Worm (Caenorhabditis elegans): Measurements from ENCODE around the gene srh-190.
A peak's percentile ranks its signal among the peaks of the same experiment; 100 is the strongest.

srh-190 gene

DNA sequence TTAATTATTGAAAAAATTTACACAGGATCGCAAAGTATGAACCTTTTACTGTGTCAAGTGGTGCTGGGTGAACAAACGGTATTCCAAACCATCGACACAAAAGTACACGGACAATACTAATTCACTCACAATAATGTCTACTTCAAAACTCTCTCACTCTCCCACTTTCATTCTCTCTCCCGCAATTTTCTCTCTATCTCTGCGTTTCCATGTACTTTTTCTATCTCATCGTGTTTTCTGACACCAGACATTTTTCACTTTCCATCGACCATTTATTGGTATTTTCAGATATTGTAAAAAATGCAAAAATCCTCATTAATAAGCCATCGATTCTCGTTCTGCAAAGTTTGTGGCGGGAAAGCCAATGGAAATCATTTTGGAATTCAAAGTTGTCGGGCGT is 2.9 kb downstream of the srh-190 start, which contains the start of gene nhr-156:
Gene nhr-156 (plus strand): TSS at position 266 of the 400 bp plus-strand sequence.
- peak; percentile 2 for TF ChIP-seq gmeb-1 (tag; optimal IDR thresholded peaks at IDR 0.05)
- TF ChIP-seq unc-55 (GFP tag; optimal IDR thresholded peaks at IDR 0.05) = no peak
- TF ChIP-seq nhr-25 (tag; optimal IDR thresholded peaks at IDR 0.05) = no peak
- TF ChIP-seq ceh-16 (tag; optimal IDR thresholded peaks at IDR 0.05) = no peak
- TF ChIP-seq nhr-129 (tag; optimal IDR thresholded peaks at IDR 0.05) = peak; percentile 6
- no peak for TF ChIP-seq peb-1 (tag; optimal IDR thresholded peaks at IDR 0.05)
- no peak for TF ChIP-seq nhr-21 (tag; optimal IDR thresholded peaks at IDR 0.05)
- TF ChIP-seq unc-62 (GFP tag; optimal IDR thresholded peaks at IDR 0.05) = no peak
- peak; percentile 9 for TF ChIP-seq blmp-1 (tag; optimal IDR thresholded peaks at IDR 0.05; ENCODE audit: insufficient read depth)

DNA sequence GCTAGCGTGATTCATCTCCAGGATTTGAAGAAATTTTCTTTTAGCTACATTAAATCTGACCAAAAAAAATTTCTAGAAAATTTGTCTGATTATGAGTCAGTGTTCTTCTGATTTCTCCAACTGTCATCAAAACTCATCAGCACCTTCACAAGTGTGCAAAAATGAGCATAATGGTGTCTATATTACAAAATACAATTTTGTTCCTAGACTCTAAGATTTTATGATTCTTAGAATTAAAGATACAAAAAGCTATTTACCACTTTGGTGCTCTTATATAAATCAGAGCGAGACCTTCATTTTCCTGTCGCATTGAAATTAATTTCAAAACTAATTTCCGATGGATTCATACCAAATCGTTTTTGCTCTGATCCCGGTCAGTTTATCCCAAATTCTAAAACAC is 9.6 kb downstream of the srh-190 start, which contains the start of gene srx-68:
Gene srx-68 (plus strand): TSS at position 301 of the 400 bp plus-strand sequence.
- TF ChIP-seq unc-55 (GFP tag; optimal IDR thresholded peaks at IDR 0.05) (no peak), sma-9 (GFP tag; optimal IDR thresholded peaks at IDR 0.05) (no peak), sma-9 (tag; optimal IDR thresholded peaks at IDR 0.05) (no peak), nhr-12 (tag; optimal IDR thresholded peaks at IDR 0.05) (no peak)

DNA sequence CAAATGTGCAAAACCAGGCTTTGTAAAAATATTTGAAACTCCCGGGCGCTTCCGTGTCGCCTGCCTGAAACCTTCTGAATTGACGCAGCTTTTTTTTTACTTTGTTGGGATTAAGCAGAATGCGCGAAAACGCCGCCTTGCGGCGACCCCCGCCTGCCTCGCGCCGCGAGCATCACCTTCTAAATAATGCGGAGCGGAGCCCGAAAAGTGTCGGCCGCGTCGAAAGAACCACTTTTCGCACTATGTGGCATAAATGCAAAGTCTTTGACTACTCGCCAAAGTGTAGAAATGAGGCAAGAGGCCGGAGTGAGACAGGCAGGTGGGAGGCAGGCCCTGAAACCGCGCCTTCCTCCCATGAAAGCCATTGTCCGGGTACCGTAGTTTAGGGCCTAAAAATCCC is 10.2 kb downstream of the srh-190 start:
- TF ChIP-seq ztf-4 (tag; optimal IDR thresholded peaks at IDR 0.05) (no peak), lsy-2 (tag; optimal IDR thresholded peaks at IDR 0.05) (no peak)

DNA sequence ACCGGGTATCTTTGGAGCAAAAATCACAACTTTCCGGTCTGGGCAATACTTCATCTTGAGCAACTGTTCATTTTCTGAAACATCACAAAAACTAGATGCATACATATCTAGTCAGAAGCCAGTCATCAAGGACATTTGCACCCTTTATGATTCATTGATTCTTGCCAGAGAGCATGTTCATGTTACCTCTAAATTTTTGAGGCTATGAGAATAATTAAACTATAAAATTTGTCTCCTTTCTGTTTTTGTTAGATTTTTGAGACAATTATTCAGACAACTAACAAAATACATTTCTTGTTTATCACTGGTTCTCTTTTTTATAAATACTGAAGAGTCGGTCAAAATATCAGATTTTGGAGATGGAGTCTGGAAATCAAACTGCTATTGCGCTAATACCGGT is 13.6 kb downstream of the srh-190 start, which contains the start of gene srx-67:
Gene srx-67 (plus strand): TSS at position 301 of the 400 bp plus-strand sequence.
- TF ChIP-seq R02D3.7 (tag; optimal IDR thresholded peaks at IDR 0.05) (no peak), mdl-1 (tag; optimal IDR thresholded peaks at IDR 0.05) (no peak), nhr-12 (tag; optimal IDR thresholded peaks at IDR 0.05) (no peak), nhr-6 (tag; optimal IDR thresholded peaks at IDR 0.05) (no peak), dmd-4 (tag; optimal IDR thresholded peaks at IDR 0.05) (no peak), lin-39 (tag; optimal IDR thresholded peaks at IDR 0.05) (no peak), lsy-2 (tag; optimal IDR thresholded peaks at IDR 0.05) (no peak), snpc-4 (tag; optimal IDR thresholded peaks at IDR 0.05) (no peak), sem-4 (tag; optimal IDR thresholded peaks at IDR 0.05) (no peak), elt-3 (tag; optimal IDR thresholded peaks at IDR 0.05) (no peak), sma-3 (GFP tag; optimal IDR thresholded peaks at IDR 0.05) (no peak), crh-2 (tag; optimal IDR thresholded peaks at IDR 0.05) (no peak), alr-1 (tag; optimal IDR thresholded peaks at IDR 0.05) (no peak), ZK546.5 (tag; optimal IDR thresholded peaks at IDR 0.05) (no peak)

DNA sequence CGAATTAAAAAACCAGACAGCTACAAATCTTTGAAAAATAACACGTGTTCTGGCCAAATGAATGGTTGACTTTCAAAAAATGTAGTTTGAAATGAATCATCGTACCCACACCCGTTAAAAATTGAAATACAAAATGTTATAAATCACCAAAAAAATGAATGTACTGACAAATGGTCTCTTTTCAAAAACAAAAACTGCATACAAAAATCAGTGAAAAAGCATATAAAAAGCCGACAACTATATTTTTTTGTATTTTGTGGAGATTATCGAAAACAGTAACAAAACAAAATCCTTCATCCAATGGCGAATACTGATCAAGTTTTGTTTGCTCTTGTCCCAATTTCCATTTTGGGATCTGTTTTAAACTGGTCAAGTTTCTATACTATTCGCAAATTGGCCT is 16.4 kb downstream of the srh-190 start, which contains the start of gene srx-66:
Gene srx-66 (plus strand): TSS at position 301 of the 400 bp plus-strand sequence.
- no peak for TF ChIP-seq nhr-23 (tag; optimal IDR thresholded peaks at IDR 0.05)
- no peak for TF ChIP-seq nhr-6 (tag; optimal IDR thresholded peaks at IDR 0.05)
- no peak for TF ChIP-seq nhr-12 (tag; optimal IDR thresholded peaks at IDR 0.05)
- no peak for TF ChIP-seq F13H6.1 (tag; optimal IDR thresholded peaks at IDR 0.05)
- no peak for TF ChIP-seq nhr-10 (tag; optimal IDR thresholded peaks at IDR 0.05)
- TF ChIP-seq ceh-82 (tag; optimal IDR thresholded peaks at IDR 0.05) = no peak

DNA sequence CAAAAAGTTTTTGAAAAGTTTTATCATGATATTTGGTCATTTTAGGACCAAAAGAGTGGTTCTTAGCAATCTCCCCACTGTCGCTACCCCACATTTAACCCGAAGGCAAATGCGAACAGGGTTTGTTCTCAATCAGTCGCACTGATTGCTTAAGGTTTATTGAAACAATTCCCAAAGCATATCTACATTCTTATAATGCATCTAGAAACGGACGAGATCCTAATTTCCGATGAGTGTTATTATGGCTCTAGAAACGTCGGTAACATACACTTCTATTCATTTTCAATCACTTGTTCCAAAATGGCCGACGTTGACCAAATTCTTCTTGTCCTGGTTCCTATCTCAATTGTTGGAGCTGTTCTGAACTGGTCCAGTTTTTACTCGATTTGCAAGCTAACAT is 18.7 kb downstream of the srh-190 start, which contains the start of gene srx-65:
Gene srx-65 (plus strand): TSS at position 301 of the 400 bp plus-strand sequence.
- no peak for TF ChIP-seq egl-27 (tag; optimal IDR thresholded peaks at IDR 0.05)

DNA sequence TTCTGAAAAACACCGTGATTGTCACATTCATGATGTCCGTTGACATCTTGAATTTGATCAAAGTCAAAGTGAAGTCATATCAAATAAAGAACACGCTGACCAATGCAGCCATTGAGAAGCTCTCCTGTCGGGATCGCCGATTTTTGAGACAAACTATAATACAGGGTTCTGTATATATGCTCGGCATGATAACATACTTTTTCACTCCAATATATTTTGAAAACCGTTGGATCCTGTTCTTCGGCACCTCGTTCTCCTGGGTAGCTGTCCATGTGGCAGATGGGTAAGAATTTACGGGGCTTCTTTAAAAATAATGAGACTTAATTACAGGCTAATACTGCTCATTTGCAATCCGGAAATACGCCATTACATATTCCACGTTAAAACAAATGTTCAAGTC is 19.6 kb downstream of the srh-190 start:
- TF ChIP-seq lin-13 (GFP tag; optimal IDR thresholded peaks at IDR 0.05) (no peak), unc-55 (GFP tag; optimal IDR thresholded peaks at IDR 0.05) (no peak), R02D3.7 (tag; optimal IDR thresholded peaks at IDR 0.05) (no peak), nhr-129 (tag; optimal IDR thresholded peaks at IDR 0.05) (no peak), fos-1 (tag; optimal IDR thresholded peaks at IDR 0.05) (no peak), Y55F3AM.14 (GFP tag; optimal IDR thresholded peaks at IDR 0.05) (no peak), mbf-1 (tag; optimal IDR thresholded peaks at IDR 0.05) (no peak), unc-62 (GFP tag; optimal IDR thresholded peaks at IDR 0.05) (no peak), nhr-10 (tag; optimal IDR thresholded peaks at IDR 0.05) (no peak), lin-11 (tag; optimal IDR thresholded peaks at IDR 0.05) (no peak), ztf-4 (tag; optimal IDR thresholded peaks at IDR 0.05) (no peak), C34F6.9 (tag; optimal IDR thresholded peaks at IDR 0.05) (no peak), nhr-11 (tag; optimal IDR thresholded peaks at IDR 0.05) (no peak), nhr-6 (tag; optimal IDR thresholded peaks at IDR 0.05) (no peak), nhr-21 (tag; optimal IDR thresholded peaks at IDR 0.05) (no peak), ztf-11 (tag; optimal IDR thresholded peaks at IDR 0.05) (no peak), ceh-82 (tag; optimal IDR thresholded peaks at IDR 0.05) (no peak)
